Worm (Caenorhabditis elegans) whole organism, L1 larva: ENCODE results near the gene tsr-1.

Experiments
- aha-1 ChIP-seq: fragments of 150-350 bp; optimal IDR thresholded peaks from 2 replicates; lab custom pipeline; 2014; ENCODE audit warnings: missing biosample characterization, missing genetic modification characterization
- blmp-1 ChIP-seq: fragments of 150-350 bp; optimal IDR thresholded peaks from 2 replicates; lab custom pipeline; 2014; ENCODE audit warnings: missing biosample characterization, missing genetic modification characterization
- ces-1 ChIP-seq: fragments of 150-350 bp; optimal IDR thresholded peaks from 2 replicates; lab custom pipeline; 2014; ENCODE audit warnings: missing biosample characterization, missing genetic modification reagents, missing genetic modification characterization
- efl-1 ChIP-seq, 4 experiments: fragments of 150-350 bp; optimal IDR thresholded peaks in 3 of 4; peaks in 1 of 4; 1 replicate in 1 of 4; 2 replicates in 3 of 4; lab custom pipeline; 2014; ENCODE audit warnings: missing biosample characterization in 2 of 4, missing genetic modification characterization in 2 of 4, missing genetic modification reagents in 2 of 4
- elt-2 ChIP-seq: sonication (generic microtip); optimal IDR thresholded peaks from 2 replicates; lab custom pipeline; 2016; ENCODE audit warnings: missing genetic modification characterization, mild to moderate bottlenecking, inconsistent platforms, missing compliant biosample characterization, missing genetic modification reagents
- elt-3 ChIP-seq, 6 experiments: fragments of 150-350 bp in 1 of 6; sonication (generic microtip); optimal IDR thresholded peaks; 2 replicates each; lab custom pipeline; 2017 to 2018; ENCODE audit warnings: missing biosample characterization in 6 of 6, missing genetic modification characterization in 6 of 6, inconsistent platforms in 1 of 6
- fkh-10 ChIP-seq: sonication (generic microtip); optimal IDR thresholded peaks from 2 replicates; lab custom pipeline; 2017; ENCODE audit warnings: missing biosample characterization, missing genetic modification reagents, missing genetic modification characterization
- fkh-8 ChIP-seq: sonication (generic microtip); optimal IDR thresholded peaks from 2 replicates; lab custom pipeline; 2016; ENCODE audit warnings: mild to moderate bottlenecking, missing genetic modification characterization, missing compliant biosample characterization
- hpl-2 ChIP-seq: fragments of 150-350 bp; optimal IDR thresholded peaks from 2 replicates; lab custom pipeline; 2014; ENCODE audit warnings: missing biosample characterization, missing genetic modification reagents, missing genetic modification characterization
- mab-9 ChIP-seq: fragments of 200-800 bp; sonication (Bioruptor generic); IDR thresholded peaks from 2 replicates; pipeline ENCODE4 v1.3.6; 2022; ENCODE audit warnings: missing genetic modification reagents, missing genetic modification characterization, missing compliant biosample characterization
- mef-2 ChIP-seq: fragments of 150-350 bp; optimal IDR thresholded peaks from 2 replicates; lab custom pipeline; 2014; ENCODE audit warnings: missing biosample characterization, missing genetic modification characterization
- nhr-19 ChIP-seq: fragments of 200-800 bp; sonication (Bioruptor generic); conservative IDR thresholded peaks from 2 replicates; pipeline ENCODE4 v1.3.6; 2022; ENCODE audit warnings: missing genetic modification characterization, missing compliant biosample characterization
- nhr-84 ChIP-seq: sonication (generic microtip); optimal IDR thresholded peaks from 2 replicates; lab custom pipeline; 2017; ENCODE audit warnings: missing biosample characterization, missing genetic modification characterization
- pqm-1 ChIP-seq: sonication (generic microtip); optimal IDR thresholded peaks from 3 replicates; lab custom pipeline; 2017; ENCODE audit warnings: missing biosample characterization, missing genetic modification characterization
- sup-37 ChIP-seq: fragments of 200-800 bp; sonication (Bioruptor generic); optimal IDR thresholded peaks from 2 replicates; lab custom pipeline; 2018; ENCODE audit warnings: mild to moderate bottlenecking, missing genetic modification characterization, missing compliant biosample characterization
- swsn-7 ChIP-seq: sonication (generic microtip); optimal IDR thresholded peaks from 2 replicates; lab custom pipeline; 2016; ENCODE audit warnings: missing genetic modification characterization, missing compliant biosample characterization
- zip-4 ChIP-seq: fragments of 200-800 bp; sonication (Bioruptor generic); optimal IDR thresholded peaks from 2 replicates; lab custom pipeline; 2018; ENCODE audit warnings: mild to moderate bottlenecking, missing genetic modification characterization, moderate library complexity, missing compliant biosample characterization
- ztf-4 ChIP-seq: fragments of 150-350 bp; optimal IDR thresholded peaks from 2 replicates; lab custom pipeline; 2014; ENCODE audit warnings: missing biosample characterization, missing genetic modification characterization

tsr-1 gene

DNA sequence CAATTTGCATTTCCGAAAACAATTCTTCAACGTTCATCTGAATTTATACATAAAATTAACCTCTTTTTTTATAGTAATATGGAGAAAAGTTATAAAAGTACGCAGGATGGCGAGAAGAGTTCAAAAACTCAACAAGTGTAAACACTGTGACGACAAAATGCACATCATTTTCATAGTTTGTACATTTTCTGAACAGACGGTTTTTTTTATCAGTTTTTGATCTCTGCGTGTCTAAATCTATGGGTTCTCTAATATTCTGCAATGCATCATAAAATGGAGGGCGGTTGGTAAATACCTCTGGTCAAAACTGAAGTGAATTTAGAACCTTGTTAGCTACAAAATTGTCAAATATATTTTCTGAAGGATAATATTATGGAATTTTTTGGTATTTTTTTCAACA is 57.7 kb downstream of the tsr-1 start, which contains the start of gene fbxa-4 (continued):
- no peak for TF ChIP-seq nhr-19
- no peak for TF ChIP-seq swsn-7 (tag; lab: Kevin White, UChicago)
- no peak for TF ChIP-seq ces-1 (GFP tag; lab: Kevin White, UChicago)
- no peak for TF ChIP-seq ztf-4 (tag; lab: Kevin White, UChicago)
- TF ChIP-seq elt-3 (tag; optimal IDR thresholded peaks at IDR 0.05; lab: Kevin White, UChicago): no peak
- no peak for TF ChIP-seq mab-9 (GFP tag; lab: Robert Waterston, UW)
- no peak for TF ChIP-seq blmp-1 (tag; lab: Kevin White, UChicago)
- no peak for TF ChIP-seq fkh-10 (GFP tag; lab: Kevin White, UChicago)
- TF ChIP-seq mef-2 (tag; lab: Kevin White, UChicago): no peak
- peak in 1 of 2 experiments; percentile 27 for TF ChIP-seq efl-1 (optimal IDR thresholded peaks at IDR 0.05; lab: Kevin White, UChicago)
- peak in 1 of 2 experiments; percentile 35 for TF ChIP-seq efl-1 (GFP tag; optimal IDR thresholded peaks at IDR 0.05 in 1 of 2; lab: Kevin White, UChicago)
- no peak for TF ChIP-seq fkh-8 (tag; lab: Kevin White, UChicago)
- TF ChIP-seq zip-4 (GFP tag; lab: Kevin White, UChicago): no peak

DNA sequence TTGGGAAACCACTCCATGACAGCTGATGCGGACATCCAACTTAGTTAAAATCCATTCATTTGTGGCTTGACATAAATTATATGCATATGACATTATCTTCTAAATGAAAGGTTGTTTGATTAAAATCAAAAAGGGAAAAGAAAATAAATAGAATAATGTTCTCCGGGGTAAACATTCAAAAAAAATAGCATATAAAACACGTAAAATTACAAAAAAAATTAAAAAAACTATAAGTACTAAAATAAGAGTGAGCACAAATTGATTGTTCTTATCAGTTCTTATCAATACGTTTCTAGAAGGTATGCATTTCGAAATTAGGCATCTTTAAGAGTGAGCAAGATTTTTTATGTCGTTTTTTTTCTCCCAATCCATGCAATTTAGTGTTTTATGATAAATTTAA is 60.5 kb downstream of the tsr-1 start, which contains the start of gene fbxa-182:
TSS of gene fbxa-182 (minus strand) at position 101 of the 400 bp plus-strand sequence.
- TF ChIP-seq elt-2 (tag; lab: Kevin White, UChicago) (peak; percentile 10), mef-2 (tag; lab: Kevin White, UChicago) (no peak)

DNA sequence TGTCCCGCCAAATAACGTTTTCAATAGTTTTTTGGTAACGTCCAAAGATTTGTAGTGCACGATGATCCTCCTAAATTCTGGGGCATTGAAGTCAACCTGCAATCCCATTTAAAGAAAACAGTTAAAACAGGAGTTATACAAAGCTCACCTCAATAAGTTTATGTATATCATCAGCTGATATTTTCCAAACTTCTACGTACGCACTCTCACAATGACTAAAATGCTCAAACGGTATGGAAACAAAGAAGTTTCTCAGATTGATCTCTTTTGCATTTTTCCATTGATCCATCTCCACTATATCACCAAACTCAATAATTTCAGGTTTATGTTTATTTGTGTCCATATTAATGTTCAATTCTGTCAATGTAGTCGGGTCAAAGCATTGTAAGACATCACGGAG is 61.6 kb downstream of the tsr-1 start:
- TF ChIP-seq hpl-2 (GFP tag; lab: Kevin White, UChicago) (no peak), pqm-1 (tag; lab: Kevin White, UChicago) (no peak), efl-1 (optimal IDR thresholded peaks at IDR 0.05; lab: Kevin White, UChicago) (no peak), efl-1 (GFP tag; optimal IDR thresholded peaks at IDR 0.05 in 1 of 2; lab: Kevin White, UChicago) (peak in 1 of 2 experiments; percentile 55)

DNA sequence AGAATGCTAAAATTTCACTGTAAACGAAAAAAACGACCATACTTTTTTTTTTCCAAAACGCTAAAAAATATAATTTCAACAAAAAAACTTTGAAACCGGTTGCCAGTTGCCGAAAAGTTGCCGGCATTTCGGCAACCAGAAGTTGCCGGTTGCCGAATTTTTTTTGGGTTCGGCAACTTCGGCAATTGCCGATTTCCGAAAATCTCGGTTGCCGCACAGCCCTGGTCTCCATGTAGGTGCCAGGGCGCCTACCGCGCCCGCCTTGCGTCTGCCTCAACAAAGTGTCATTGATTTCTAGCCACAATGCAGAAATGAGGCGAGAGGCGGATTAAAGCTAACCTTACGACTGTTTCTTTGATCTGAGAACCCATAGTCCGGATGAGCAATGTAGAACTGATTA is 62.1 kb downstream of the tsr-1 start:
- TF ChIP-seq aha-1 (tag; lab: Kevin White, UChicago): no peak
- TF ChIP-seq sup-37 (GFP tag; lab: Kevin White, UChicago): no peak
- TF ChIP-seq blmp-1 (tag; lab: Kevin White, UChicago): no peak
- no peak for TF ChIP-seq nhr-84 (tag; lab: Kevin White, UChicago)
- TF ChIP-seq, all 84 proteins: peak for 0
